Fruit fly (Drosophila melanogaster) whole organism, embryonic: ENCODE results near the gene orb.
A peak's percentile ranks its signal among the peaks of the same experiment; 100 is the strongest.

Source experiments
- Aef1 ChIP-seq: fragments of 200-800 bp; sonication (Bioruptor generic); IDR thresholded peaks from 3 replicates; pipeline ENCODE4 v1.3.6; 2022; ENCODE audit warnings: missing biosample characterization, missing genetic modification characterization
- Antp ChIP-seq: fragments of 200-800 bp; sonication (Bioruptor generic); optimal IDR thresholded peaks from 3 replicates; lab custom pipeline; 2016; ENCODE audit warnings: missing biosample characterization, missing genetic modification characterization
- Atf6 ChIP-seq: fragments of 200-800 bp; sonication (Bioruptor generic); IDR thresholded peaks from 2 replicates; pipeline ENCODE4 v1.3.6; 2022; ENCODE audit warnings: missing biosample characterization, missing genetic modification characterization
- CG11456 ChIP-seq: fragments of 200-800 bp; sonication (Bioruptor generic); IDR thresholded peaks from 3 replicates; pipeline ENCODE4 v1.3.6; 2022; ENCODE audit warnings: missing biosample characterization, missing genetic modification characterization
- CG11560 ChIP-seq: fragments of 200-800 bp; sonication (Bioruptor generic); IDR thresholded peaks from 3 replicates; pipeline ENCODE4 v1.3.6; 2022; ENCODE audit warnings: missing biosample characterization, missing genetic modification characterization
- CG12104 ChIP-seq: fragments of 200-800 bp; sonication (Bioruptor generic); optimal IDR thresholded peaks from 3 replicates; lab custom pipeline; 2016; ENCODE audit warnings: missing biosample characterization, missing genetic modification characterization
- CG12299 ChIP-seq: fragments of 200-800 bp; sonication (Bioruptor generic); optimal IDR thresholded peaks from 2 replicates; lab custom pipeline; 2018; ENCODE audit warnings: missing biosample characterization, mild to moderate bottlenecking, missing genetic modification characterization
- CG13123 ChIP-seq: fragments of 200-800 bp; sonication (Bioruptor generic); optimal IDR thresholded peaks from 2 replicates; lab custom pipeline; 2016; ENCODE audit warnings: missing biosample characterization, missing genetic modification characterization
- CG14667 ChIP-seq: fragments of 200-800 bp; sonication (Bioruptor generic); IDR thresholded peaks from 2 replicates; pipeline ENCODE4 v1.3.6; 2022; ENCODE audit warnings: missing biosample characterization, missing genetic modification characterization
- CG1602 ChIP-seq: fragments of 200-800 bp; sonication (Bioruptor generic); optimal IDR thresholded peaks from 3 replicates; lab custom pipeline; 2016; ENCODE audit warnings: missing biosample characterization, missing genetic modification characterization
- CG2678 ChIP-seq: fragments of 200-800 bp; sonication (Bioruptor generic); optimal IDR thresholded peaks from 3 replicates; lab custom pipeline; 2019; ENCODE audit warnings: missing biosample characterization, mild to moderate bottlenecking, missing genetic modification characterization, moderate library complexity
- CG2712 ChIP-seq: fragments of 200-800 bp; optimal IDR thresholded peaks from 3 replicates; lab custom pipeline; 2019; ENCODE audit warnings: missing biosample characterization, mild to moderate bottlenecking, missing genetic modification characterization, moderate library complexity
- CG2889 ChIP-seq: fragments of 200-800 bp; sonication (Bioruptor generic); IDR thresholded peaks from 3 replicates; pipeline ENCODE4 v1.3.6; 2022; ENCODE audit warnings: missing biosample characterization, missing genetic modification characterization
- CG3065 ChIP-seq: fragments of 200-800 bp; sonication (Bioruptor generic); optimal IDR thresholded peaks from 2 replicates; lab custom pipeline; 2016; ENCODE audit warnings: missing biosample characterization, missing genetic modification characterization
- CG3847 ChIP-seq: fragments of 200-800 bp; sonication (Bioruptor generic); IDR thresholded peaks from 2 replicates; pipeline ENCODE4 v1.3.6; 2022; ENCODE audit warnings: missing biosample characterization, missing genetic modification characterization
- CG4282 ChIP-seq: fragments of 200-800 bp; sonication (Bioruptor generic); optimal IDR thresholded peaks from 2 replicates; lab custom pipeline; 2016; ENCODE audit warnings: missing biosample characterization, missing genetic modification characterization
- CG4328 ChIP-seq: fragments of 200-800 bp; sonication (Bioruptor generic); optimal IDR thresholded peaks from 3 replicates; lab custom pipeline; 2017; ENCODE audit warnings: missing biosample characterization, missing genetic modification reagents, missing genetic modification characterization
- CG4360 ChIP-seq: fragments of 200-800 bp; sonication (Bioruptor generic); IDR thresholded peaks from 2 replicates; pipeline ENCODE4 v1.3.6; 2022; ENCODE audit warnings: missing biosample characterization, missing genetic modification characterization
- CG4404 ChIP-seq: fragments of 200-800 bp; sonication (Bioruptor generic); IDR thresholded peaks from 2 replicates; pipeline ENCODE4 v1.3.6; 2022; ENCODE audit warnings: missing biosample characterization, missing genetic modification characterization
- CG6683 ChIP-seq: fragments of 200-800 bp; sonication (Bioruptor generic); optimal IDR thresholded peaks from 2 replicates; lab custom pipeline; 2017; ENCODE audit warnings: missing biosample characterization, mild to moderate bottlenecking, missing genetic modification characterization, missing genetic modification reagents
- CG7556 ChIP-seq: fragments of 200-800 bp; sonication (Bioruptor generic); optimal IDR thresholded peaks from 2 replicates; lab custom pipeline; 2017; ENCODE audit warnings: missing biosample characterization, mild to moderate bottlenecking, missing genetic modification characterization
- CG7745 ChIP-seq: fragments of 200-800 bp; sonication (Bioruptor generic); optimal IDR thresholded peaks from 2 replicates; lab custom pipeline; 2018; ENCODE audit warnings: missing biosample characterization, mild to moderate bottlenecking, missing genetic modification characterization, moderate library complexity
- CG8281 ChIP-seq: fragments of 200-800 bp; sonication (Bioruptor generic); optimal IDR thresholded peaks from 2 replicates; lab custom pipeline; 2018; ENCODE audit warnings: missing biosample characterization, mild to moderate bottlenecking, missing genetic modification characterization, moderate library complexity
- CG9797 ChIP-seq: fragments of 200-800 bp; sonication (Bioruptor generic); optimal IDR thresholded peaks from 3 replicates; lab custom pipeline; 2018; ENCODE audit warnings: missing biosample characterization, mild to moderate bottlenecking, missing genetic modification characterization
- CTCF ChIP-seq: fragments of 200-800 bp; sonication (Bioruptor generic); optimal IDR thresholded peaks from 2 replicates; lab custom pipeline; 2017; ENCODE audit warnings: missing biosample characterization, mild to moderate bottlenecking, missing genetic modification characterization, moderate library complexity
- D ChIP-seq, 2 experiments: fragments of 200-800 bp in 1 of 2; fragments of >200 bp in 1 of 2; sonication (Bioruptor generic) in 1 of 2; optimal IDR thresholded peaks; 2 replicates in 1 of 2; 3 replicates in 1 of 2; lab custom pipeline; 2017; ENCODE audit warnings: mild to moderate bottlenecking in 1 of 2, missing biosample characterization in 1 of 2, missing genetic modification characterization in 1 of 2, missing genetic modification reagents in 1 of 2
- Dad ChIP-seq: fragments of 200-800 bp; sonication (Bioruptor generic); optimal IDR thresholded peaks from 3 replicates; lab custom pipeline; 2016; ENCODE audit warnings: missing biosample characterization, missing genetic modification characterization
- Deaf1 ChIP-seq: fragments of 200-800 bp; optimal IDR thresholded peaks from 3 replicates; lab custom pipeline; 2019; ENCODE audit warnings: missing biosample characterization, mild to moderate bottlenecking, missing genetic modification characterization, moderate library complexity
- Dref ChIP-seq: fragments of 200-800 bp; sonication (Bioruptor generic); IDR thresholded peaks from 2 replicates; pipeline ENCODE4 v1.3.6; 2022; ENCODE audit warnings: missing biosample characterization, missing genetic modification characterization
- HLH54F ChIP-seq: fragments of 200-800 bp; sonication (Bioruptor generic); optimal IDR thresholded peaks from 3 replicates; lab custom pipeline; 2016; ENCODE audit warnings: missing biosample characterization, missing genetic modification characterization
- Hr39 ChIP-seq: fragments of >200 bp; optimal IDR thresholded peaks from 2 replicates; lab custom pipeline; 2017
- Med ChIP-seq: fragments of 200-800 bp; sonication (Bioruptor generic); peaks from one replicate; lab custom pipeline; 2016; ENCODE audit warnings: missing biosample characterization, missing genetic modification characterization, mild to moderate bottlenecking, inconsistent platforms, moderate library complexity
- Myb ChIP-seq: fragments of 200-800 bp; sonication (Bioruptor generic); optimal IDR thresholded peaks from 2 replicates; lab custom pipeline; 2016; ENCODE audit warnings: missing biosample characterization, missing genetic modification characterization
- Nf-YA ChIP-seq: fragments of 200-800 bp; sonication (Bioruptor generic); IDR thresholded peaks from 2 replicates; pipeline ENCODE4 v1.3.6; 2022; ENCODE audit warnings: missing biosample characterization, missing genetic modification characterization
- NfI ChIP-seq: fragments of 200-800 bp; sonication (Bioruptor generic); optimal IDR thresholded peaks from 3 replicates; lab custom pipeline; 2018; ENCODE audit warnings: missing biosample characterization, mild to moderate bottlenecking, missing genetic modification characterization, moderate library complexity
- Sin3A ChIP-seq: fragments of >200 bp; optimal IDR thresholded peaks from 2 replicates; lab custom pipeline; 2018
- Spps ChIP-seq: fragments of 200-800 bp; sonication (Bioruptor generic); optimal IDR thresholded peaks from 2 replicates; lab custom pipeline; 2018; ENCODE audit warnings: missing biosample characterization, mild to moderate bottlenecking, missing genetic modification characterization
- ash1 ChIP-seq: fragments of 200-800 bp; sonication (Bioruptor generic); optimal IDR thresholded peaks from 2 replicates; lab custom pipeline; 2018; ENCODE audit warnings: missing biosample characterization, mild to moderate bottlenecking, missing genetic modification characterization
- az2 ChIP-seq: fragments of 200-800 bp; sonication (Bioruptor generic); optimal IDR thresholded peaks from 3 replicates; lab custom pipeline; 2016; ENCODE audit warnings: missing biosample characterization, missing genetic modification characterization
- cad ChIP-seq: fragments of >200 bp; optimal IDR thresholded peaks from 2 replicates; lab custom pipeline; 2017; ENCODE audit warnings: missing biosample characterization, missing genetic modification characterization
- dati ChIP-seq: fragments of 200-800 bp; sonication (Bioruptor generic); IDR thresholded peaks from 2 replicates; pipeline ENCODE4 v1.3.6; 2022; ENCODE audit warnings: missing biosample characterization, missing genetic modification characterization
- emc ChIP-seq: fragments of 200-800 bp; sonication (Bioruptor generic); optimal IDR thresholded peaks from 2 replicates; lab custom pipeline; 2016; ENCODE audit warnings: missing biosample characterization, missing genetic modification characterization
- gsb ChIP-seq: fragments of 200-800 bp; sonication (Bioruptor generic); IDR thresholded peaks from 2 replicates; pipeline ENCODE4 v1.3.6; 2022; ENCODE audit warnings: missing biosample characterization, missing genetic modification characterization
- nerfin-2 ChIP-seq: fragments of 200-800 bp; sonication (Bioruptor generic); IDR thresholded peaks from 2 replicates; pipeline ENCODE4 v1.3.6; 2022; ENCODE audit warnings: missing biosample characterization, missing genetic modification characterization; ENCODE audit not compliant: partially characterized antibody
- org-1 ChIP-seq: fragments of 200-800 bp; sonication (Bioruptor generic); optimal IDR thresholded peaks from 2 replicates; lab custom pipeline; 2017; ENCODE audit warnings: missing biosample characterization, missing genetic modification characterization
- otp ChIP-seq: fragments of 200-800 bp; sonication (Bioruptor generic); IDR thresholded peaks from 3 replicates; pipeline ENCODE4, ENCODE4 v1.3.6; 2022; ENCODE audit warnings: missing biosample characterization, missing genetic modification characterization
- pan ChIP-seq, 4 experiments: fragments of >200 bp in 3 of 4; fragments of 200-800 bp in 1 of 4; sonication (Bioruptor generic) in 1 of 4; optimal IDR thresholded peaks in 3 of 4; IDR thresholded peaks in 1 of 4; 2 replicates each; pipeline versions ENCODE4 v1.3.6 to Lab custom; 2017 to 2022; ENCODE audit warnings: missing biosample characterization in 2 of 4, missing genetic modification characterization in 2 of 4, mixed read lengths in 1 of 4
- repo ChIP-seq: fragments of 200-800 bp; sonication (Bioruptor generic); optimal IDR thresholded peaks from 2 replicates; lab custom pipeline; 2016; ENCODE audit warnings: missing biosample characterization, missing genetic modification characterization
- sens-2 ChIP-seq: fragments of 200-800 bp; sonication (Bioruptor generic); IDR thresholded peaks from 2 replicates; pipeline ENCODE4 v1.3.6; 2022; ENCODE audit warnings: missing biosample characterization, missing genetic modification characterization
- slp2 ChIP-seq: fragments of 200-800 bp; sonication (Bioruptor generic); optimal IDR thresholded peaks from 2 replicates; lab custom pipeline; 2016; ENCODE audit warnings: missing biosample characterization, missing genetic modification characterization
- stc ChIP-seq: fragments of 200-800 bp; sonication (Bioruptor generic); IDR thresholded peaks from 2 replicates; pipeline ENCODE4 v1.3.6; 2022; ENCODE audit warnings: missing biosample characterization, missing genetic modification characterization
- tna ChIP-seq: fragments of 200-800 bp; sonication (Bioruptor generic); IDR thresholded peaks from 2 replicates; pipeline ENCODE4 v1.3.6; 2022; ENCODE audit warnings: missing biosample characterization, missing genetic modification characterization; ENCODE audit not compliant: partially characterized antibody

The orb gene

dm6 chr3R:23251256-23251655 lies 29.4 kb downstream of the orb start, which contains the start of the genes Rad60 and EloA (continued):
- TF ChIP-seq CG4360 (GFP tag; lab: Robert Waterston, UW) (no peak), CTCF (GFP tag; lab: Kevin White, UChicago) (peak; percentile 33), CG4328 (GFP tag; lab: Kevin White, UChicago) (peak; percentile 50), CG12299 (tag; lab: Kevin White, UChicago) (peak; percentile 49), Atf6 (GFP tag; lab: Robert Waterston, UW) (peak; percentile 76), az2 (peak; percentile 83), cad (GFP tag; lab: Kevin White, UChicago) (no peak), nerfin-2 (GFP tag; lab: Robert Waterston, UW) (peak; percentile 67), HLH54F (GFP tag; lab: Kevin White, UChicago) (peak; percentile 84), CG8281 (no peak), CG7745 (tag; lab: Kevin White, UChicago) (no peak), tna (GFP tag; lab: Robert Waterston, UW) (peak; percentile 44; the same call in 1 of the 2 replicates), CG12104 (GFP tag; lab: Kevin White, UChicago) (peak; percentile 55), CG13123 (peak; percentile 45), pan (optimal IDR thresholded peaks at IDR 0.05; lab: Kevin White, UChicago) (no peak), pan (GFP tag; optimal IDR thresholded peaks at IDR 0.05 in 1 of 2, IDR thresholded peaks at IDR 0.05 in 1 of 2) (peak in 1 of 2 experiments; percentile 84), Hr39 (lab: Kevin White, UChicago) (no peak), sens-2 (GFP tag; lab: Robert Waterston, UW) (peak; percentile 49; the same call in 1 of the 2 replicates), dati (GFP tag; lab: Robert Waterston, UW) (no peak), CG2889 (GFP tag; lab: Robert Waterston, UW) (0 out of 3 replicates have a peak, but pooled peaks have one; percentile 45), CG6683 (GFP tag; lab: Kevin White, UChicago) (peak; percentile 13), Spps (tag; lab: Kevin White, UChicago) (peak; percentile 49), CG7556 (GFP tag; lab: Kevin White, UChicago) (peak; percentile 67), CG3847 (GFP tag; lab: Robert Waterston, UW) (peak; percentile 82), Med (GFP tag; lab: Kevin White, UChicago) (peak; percentile 99), CG1602 (GFP tag; lab: Kevin White, UChicago) (peak; percentile 63), gsb (GFP tag; lab: Robert Waterston, UW) (no peak), Sin3A (lab: Kevin White, UChicago) (peak; percentile 91), CG4404 (GFP tag; lab: Robert Waterston, UW) (peak; percentile 51), CG9797 (GFP tag; lab: Kevin White, UChicago) (peak; percentile 51), ash1 (GFP tag; lab: Kevin White, UChicago) (no peak), CG2678 (tag; lab: Kevin White, UChicago) (peak; percentile 68), CG11560 (tag; lab: Robert Waterston, UW) (no peak), stc (no peak), CG2712 (tag; lab: Kevin White, UChicago) (peak; percentile 79), org-1 (GFP tag; lab: Kevin White, UChicago) (peak; percentile 37), NfI (GFP tag; lab: Kevin White, UChicago) (peak; percentile 78), CG14667 (no peak), Aef1 (no peak), CG4282 (GFP tag; lab: Kevin White, UChicago) (peak; percentile 73), emc (GFP tag; lab: Kevin White, UChicago) (peak; percentile 67), Myb (GFP tag; lab: Kevin White, UChicago) (peak; percentile 79), Deaf1 (tag; lab: Kevin White, UChicago) (peak; percentile 41), D (optimal IDR thresholded peaks at IDR 0.05; lab: Kevin White, UChicago) (peak; percentile 42), D (GFP tag; optimal IDR thresholded peaks at IDR 0.05; lab: Kevin White, UChicago) (peak; percentile 29), slp2 (GFP tag; lab: Kevin White, UChicago) (peak; percentile 84), Nf-YA (no peak), repo (GFP tag; lab: Kevin White, UChicago) (peak; percentile 71), otp (GFP tag; lab: Robert Waterston, UW) (peak; percentile 74), CG11456 (GFP tag; lab: Robert Waterston, UW) (peak; percentile 65; the same call in 1 of the 3 replicates), CG3065 (GFP tag; lab: Kevin White, UChicago) (peak; percentile 64), Dref (GFP tag; lab: Robert Waterston, UW) (peak; percentile 78), Antp (GFP tag; lab: Kevin White, UChicago) (peak; percentile 91), Dad (peak; percentile 71)
